Worm (Caenorhabditis elegans): ENCODE data around the gene clec-205.

- TF ChIP-seq nhr-25 (tag; optimal IDR thresholded peaks at IDR 0.05) (peak; percentile 72), ama-1 (optimal IDR thresholded peaks at IDR 0.05) (no peak), pha-4 (tag; optimal IDR thresholded peaks at IDR 0.05) (peak; percentile 87), nhr-11 (tag; optimal IDR thresholded peaks at IDR 0.05) (no peak), hmg-11 (tag; optimal IDR thresholded peaks at IDR 0.05) (peak; percentile 47), mdl-1 (tag; optimal IDR thresholded peaks at IDR 0.05) (no peak), aly-2 (tag; optimal IDR thresholded peaks at IDR 0.05) (no peak), snpc-4 (tag; optimal IDR thresholded peaks at IDR 0.05) (no peak), R02D3.7 (tag; optimal IDR thresholded peaks at IDR 0.05) (peak; percentile 23), nhr-12 (tag; optimal IDR thresholded peaks at IDR 0.05) (no peak)
Measured at ce11 chrV:1743205-1743870, 17.4 kb upstream of the clec-205 start, which contains the start of gene nhr-256.

Measured in whole organism, L3 larva.